Fruit fly (Drosophila melanogaster): ENCODE data around the gene Pop1.

Pop1 gene

dm6 chrX:5593868-5594267 is 28.6 kb upstream of the Pop1 start, which contains the start of gene Vsx1:
Vsx1 (plus strand) TSS chrX:5594255.
- TF ChIP-seq CG8765 (GFP tag; IDR thresholded peaks at IDR 0.05) = no peak
- TF ChIP-seq CoRest (tag; optimal IDR thresholded peaks at IDR 0.05) = peak; percentile 76
- TF ChIP-seq CG34376 (GFP tag; optimal IDR thresholded peaks at IDR 0.05) = no peak
- no peak for TF ChIP-seq gfzf (GFP tag; optimal IDR thresholded peaks at IDR 0.05)
- TF ChIP-seq Camta (GFP tag; optimal IDR thresholded peaks at IDR 0.05) = no peak
- no peak for TF ChIP-seq kay (GFP tag; optimal IDR thresholded peaks at IDR 0.05)
- no peak for TF ChIP-seq sug (tag; optimal IDR thresholded peaks at IDR 0.05)
- no peak for TF ChIP-seq wek (GFP tag; optimal IDR thresholded peaks at IDR 0.05)
- no peak for TF ChIP-seq p53 (GFP tag; optimal IDR thresholded peaks at IDR 0.05)
- TF ChIP-seq ro (GFP tag; IDR thresholded peaks at IDR 0.05) = no peak
- no peak for TF ChIP-seq HHEX (GFP tag; optimal IDR thresholded peaks at IDR 0.05)
- TF ChIP-seq sd (tag; optimal IDR thresholded peaks at IDR 0.05) = no peak
- TF ChIP-seq CG17385 (GFP tag; optimal IDR thresholded peaks at IDR 0.05) = no peak
- no peak for TF ChIP-seq croc (GFP tag; conservative IDR thresholded peaks at IDR 0.05)
- TF ChIP-seq MESR4 (GFP tag; optimal IDR thresholded peaks at IDR 0.05) = no peak
- peak; percentile 46 for TF ChIP-seq Rfx (GFP tag; IDR thresholded peaks at IDR 0.05)
- TF ChIP-seq ci (GFP tag; IDR thresholded peaks at IDR 0.05) = peak; percentile 45; the same call in 1 of the 3 replicates
- TF ChIP-seq Lim3 (GFP tag; IDR thresholded peaks at IDR 0.05) = no peak
- TF ChIP-seq Gsc (GFP tag; IDR thresholded peaks at IDR 0.05) = no peak
- no peak for TF ChIP-seq Drgx (GFP tag; IDR thresholded peaks at IDR 0.05)
- peak; percentile 8 for TF ChIP-seq CG15479 (GFP tag; optimal IDR thresholded peaks at IDR 0.05)
- TF ChIP-seq Nf-YC (tag; optimal IDR thresholded peaks at IDR 0.05) = peak; percentile 97
- TF ChIP-seq CG6654 (GFP tag; optimal IDR thresholded peaks at IDR 0.05) = no peak
- no peak for TF ChIP-seq CG7271 (tag; optimal IDR thresholded peaks at IDR 0.05)
- no peak for TF ChIP-seq Hand (GFP tag; optimal IDR thresholded peaks at IDR 0.05)
- TF ChIP-seq CG2889 (GFP tag; IDR thresholded peaks at IDR 0.05) = no peak
- TF ChIP-seq CG10431 (GFP tag; optimal IDR thresholded peaks at IDR 0.05) = no peak
- no peak for TF ChIP-seq CG6272 (GFP tag; IDR thresholded peaks at IDR 0.05)
- TF ChIP-seq Ptx1 (GFP tag; IDR thresholded peaks at IDR 0.05) = no peak
- TF ChIP-seq abd-A (tag; optimal IDR thresholded peaks at IDR 0.05) = no peak
- TF ChIP-seq CG13775 (GFP tag; optimal IDR thresholded peaks at IDR 0.05) = no peak
- no peak for TF ChIP-seq Sox102F (GFP tag; optimal IDR thresholded peaks at IDR 0.05)
- no peak for TF ChIP-seq luna (GFP tag; optimal IDR thresholded peaks at IDR 0.05)
- TF ChIP-seq sim (GFP tag; IDR thresholded peaks at IDR 0.05) = no peak
- TF ChIP-seq CG15696 (tag; optimal IDR thresholded peaks at IDR 0.05) = no peak
- TF ChIP-seq usp (GFP tag; optimal IDR thresholded peaks at IDR 0.05) = no peak
- TF ChIP-seq ATbp (GFP tag; optimal IDR thresholded peaks at IDR 0.05) = no peak
- TF ChIP-seq CG12071 (GFP tag; optimal IDR thresholded peaks at IDR 0.05) = no peak
- TF ChIP-seq CG10209 (GFP tag; optimal IDR thresholded peaks at IDR 0.05) = no peak
- TF ChIP-seq unc-4 (GFP tag; IDR thresholded peaks at IDR 0.05; ENCODE audit: partially characterized antibody) = no peak; the same call in 1 of the 2 replicates
- TF ChIP-seq chif (GFP tag; optimal IDR thresholded peaks at IDR 0.05) = no peak
- TF ChIP-seq Hey (tag; optimal IDR thresholded peaks at IDR 0.05) = no peak
- no peak for TF ChIP-seq stwl (tag; optimal IDR thresholded peaks at IDR 0.05)
- TF ChIP-seq Six4 (GFP tag; optimal IDR thresholded peaks at IDR 0.05) = no peak
- no peak for TF ChIP-seq CG6175 (GFP tag; IDR thresholded peaks at IDR 0.05)
- no peak for TF ChIP-seq CG12219 (GFP tag; optimal IDR thresholded peaks at IDR 0.05)
- no peak for TF ChIP-seq so (GFP tag; IDR thresholded peaks at IDR 0.05)
- TF ChIP-seq CG14441 (GFP tag; IDR thresholded peaks at IDR 0.05) = no peak
- no peak for TF ChIP-seq chinmo (GFP tag; IDR thresholded peaks at IDR 0.05; ENCODE audit: partially characterized antibody)
- no peak for TF ChIP-seq CG10959 (GFP tag; IDR thresholded peaks at IDR 0.05)
- no peak for TF ChIP-seq hb (GFP tag; IDR thresholded peaks at IDR 0.05; ENCODE audit: partially characterized antibody)
- no peak for TF ChIP-seq Hmx (GFP tag; optimal IDR thresholded peaks at IDR 0.05)
